Fruit fly (Drosophila melanogaster) whole organism, embryonic: ENCODE data around the gene CG13996.

ENCODE experiments used
- ATbp ChIP-seq: fragments of 200-800 bp; sonication (Bioruptor generic); optimal IDR thresholded peaks from 2 replicates; lab custom pipeline; 2017; ENCODE audit warnings: missing biosample characterization, mild to moderate bottlenecking, missing genetic modification characterization, missing genetic modification reagents
- Ada2b ChIP-seq: fragments of 200-800 bp; sonication (Bioruptor generic); IDR thresholded peaks from 2 replicates; pipeline ENCODE4 v1.3.6; 2022; ENCODE audit warnings: missing biosample characterization, missing genetic modification characterization
- Atf6 ChIP-seq: fragments of 200-800 bp; sonication (Bioruptor generic); IDR thresholded peaks from 2 replicates; pipeline ENCODE4 v1.3.6; 2022; ENCODE audit warnings: missing biosample characterization, missing genetic modification characterization
- CG10565 ChIP-seq: fragments of 200-800 bp; sonication (Bioruptor generic); optimal IDR thresholded peaks from 3 replicates; lab custom pipeline; 2016; ENCODE audit warnings: missing biosample characterization, mild to moderate bottlenecking, missing genetic modification characterization
- CG1233 ChIP-seq: fragments of 200-800 bp; sonication (Bioruptor generic); optimal IDR thresholded peaks from 4 replicates; lab custom pipeline; 2018; ENCODE audit warnings: missing biosample characterization, mild to moderate bottlenecking, missing genetic modification characterization
- CG14441 ChIP-seq: fragments of 200-800 bp; sonication (Bioruptor generic); IDR thresholded peaks from 2 replicates; pipeline ENCODE4 v1.3.6; 2022; ENCODE audit warnings: missing biosample characterization, missing genetic modification characterization
- CG15514 ChIP-seq: fragments of 200-800 bp; sonication (Bioruptor generic); optimal IDR thresholded peaks from 3 replicates; lab custom pipeline; 2017; ENCODE audit warnings: missing biosample characterization, missing genetic modification characterization, mild to moderate bottlenecking, moderate library complexity, missing genetic modification reagents
- CG1647 ChIP-seq: fragments of 200-800 bp; sonication (Bioruptor generic); optimal IDR thresholded peaks from 3 replicates; lab custom pipeline; 2016; ENCODE audit warnings: missing biosample characterization, missing genetic modification characterization
- CG18262 ChIP-seq: fragments of 200-800 bp; optimal IDR thresholded peaks from 3 replicates; lab custom pipeline; 2019; ENCODE audit warnings: missing biosample characterization, mild to moderate bottlenecking, missing genetic modification characterization, moderate library complexity
- CG18599 ChIP-seq: fragments of 200-800 bp; sonication (Bioruptor generic); optimal IDR thresholded peaks from 3 replicates; lab custom pipeline; 2017; ENCODE audit warnings: missing biosample characterization, missing genetic modification characterization, mild to moderate bottlenecking, moderate library complexity, missing genetic modification reagents
- CG30403 ChIP-seq: fragments of 200-800 bp; sonication (Bioruptor generic); optimal IDR thresholded peaks from 3 replicates; lab custom pipeline; 2016; ENCODE audit warnings: missing biosample characterization, missing genetic modification characterization
- CG3281 ChIP-seq: fragments of 200-800 bp; sonication (Bioruptor generic); optimal IDR thresholded peaks from 3 replicates; lab custom pipeline; 2017; ENCODE audit warnings: missing biosample characterization, mild to moderate bottlenecking, missing genetic modification characterization
- CG34376 ChIP-seq: fragments of 200-800 bp; sonication (Bioruptor generic); optimal IDR thresholded peaks from 2 replicates; lab custom pipeline; 2018; ENCODE audit warnings: missing biosample characterization, mild to moderate bottlenecking, missing genetic modification characterization
- CG4424 ChIP-seq: fragments of 200-800 bp; sonication (Bioruptor generic); optimal IDR thresholded peaks from 3 replicates; lab custom pipeline; 2016; ENCODE audit warnings: missing biosample characterization, missing genetic modification characterization
- CG4820 ChIP-seq: fragments of 200-800 bp; sonication (Bioruptor generic); optimal IDR thresholded peaks from 3 replicates; lab custom pipeline; 2016; ENCODE audit warnings: missing biosample characterization, missing genetic modification characterization
- CG6689 ChIP-seq: fragments of 200-800 bp; sonication (Bioruptor generic); IDR thresholded peaks from 2 replicates; pipeline ENCODE4 v1.3.6; 2022; ENCODE audit warnings: missing biosample characterization, missing genetic modification characterization
- CG6765 ChIP-seq: fragments of 200-800 bp; sonication (Bioruptor generic); optimal IDR thresholded peaks from 3 replicates; lab custom pipeline; 2017; ENCODE audit warnings: missing biosample characterization, mild to moderate bottlenecking, missing genetic modification characterization
- CG7786 ChIP-seq: fragments of 200-800 bp; sonication (Bioruptor generic); optimal IDR thresholded peaks from 2 replicates; lab custom pipeline; 2016; ENCODE audit warnings: missing biosample characterization, missing genetic modification characterization
- CG7963 ChIP-seq: fragments of 200-800 bp; sonication (Bioruptor generic); IDR thresholded peaks from 3 replicates; pipeline ENCODE4 v1.3.6; 2022; ENCODE audit warnings: missing biosample characterization, missing genetic modification characterization; ENCODE audit not compliant: partially characterized antibody
- CG9215 ChIP-seq: fragments of 200-800 bp; sonication (Bioruptor generic); IDR thresholded peaks from 2 replicates; pipeline ENCODE4 v1.3.6; 2022; ENCODE audit warnings: missing biosample characterization, missing genetic modification characterization
- Chrac-16 ChIP-seq: fragments of 200-800 bp; sonication (Bioruptor generic); optimal IDR thresholded peaks from 3 replicates; lab custom pipeline; 2016; ENCODE audit warnings: missing biosample characterization, missing genetic modification characterization
- Gug ChIP-seq: fragments of 200-800 bp; sonication (Bioruptor generic); IDR thresholded peaks from 4 replicates; pipeline ENCODE4 v1.3.6; 2022; ENCODE audit warnings: missing biosample characterization, missing genetic modification characterization
- H15 ChIP-seq: fragments of 200-800 bp; sonication (Bioruptor generic); IDR thresholded peaks from 3 replicates; pipeline ENCODE4 v1.3.6; 2022; ENCODE audit warnings: missing biosample characterization, missing genetic modification characterization
- Hr51 ChIP-seq, 2 experiments: fragments of 200-800 bp; sonication (Bioruptor generic); optimal IDR thresholded peaks; 2 replicates in 1 of 2; 3 replicates in 1 of 2; lab custom pipeline; 2016 to 2018; ENCODE audit warnings: missing biosample characterization in 2 of 2, missing genetic modification characterization in 2 of 2, mild to moderate bottlenecking in 1 of 2, moderate library complexity in 1 of 2
- Hr78 ChIP-seq, 2 experiments: fragments of 200-800 bp in 1 of 2; fragments of >200 bp in 1 of 2; sonication (Bioruptor generic) in 1 of 2; optimal IDR thresholded peaks; 2 replicates each; lab custom pipeline; 2017 to 2019; ENCODE audit warnings: missing biosample characterization in 2 of 2, missing genetic modification characterization in 2 of 2, mild to moderate bottlenecking in 1 of 2, moderate library complexity in 1 of 2
- Oli ChIP-seq: fragments of 200-800 bp; sonication (Bioruptor generic); optimal IDR thresholded peaks from 2 replicates; lab custom pipeline; 2018; ENCODE audit warnings: missing biosample characterization, mild to moderate bottlenecking, missing genetic modification characterization, moderate library complexity
- Pdp1 ChIP-seq, 2 experiments: fragments of 200-800 bp; sonication (Bioruptor generic); optimal IDR thresholded peaks; 3 replicates each; lab custom pipeline; 2016; ENCODE audit warnings: missing biosample characterization in 2 of 2, missing genetic modification characterization in 2 of 2, mild to moderate bottlenecking in 1 of 2, moderate library complexity in 1 of 2
- Ssrp ChIP-seq: fragments of 200-800 bp; sonication (Bioruptor generic); optimal IDR thresholded peaks from 2 replicates; lab custom pipeline; 2018; ENCODE audit warnings: missing biosample characterization, mild to moderate bottlenecking, missing genetic modification characterization, moderate library complexity
- Trl ChIP-seq, 3 experiments: fragments of >200 bp in 2 of 3; fragments of 200-800 bp in 1 of 3; sonication (Bioruptor generic) in 1 of 3; optimal IDR thresholded peaks; 2 replicates in 1 of 3; 3 replicates in 2 of 3; lab custom pipeline; 2016 to 2017; ENCODE audit warnings: missing biosample characterization in 1 of 3, missing genetic modification characterization in 1 of 3
- Xrp1 ChIP-seq: fragments of 200-800 bp; sonication (Bioruptor generic); IDR thresholded peaks from 2 replicates; pipeline ENCODE4 v1.3.6; 2022; ENCODE audit warnings: missing biosample characterization, missing genetic modification characterization
- amos ChIP-seq: fragments of 200-800 bp; sonication (Bioruptor generic); IDR thresholded peaks from 2 replicates; pipeline ENCODE4 v1.3.6; 2022; ENCODE audit warnings: missing biosample characterization, missing genetic modification characterization; ENCODE audit not compliant: partially characterized antibody
- bsh ChIP-seq, 2 experiments: fragments of 200-800 bp; sonication (Bioruptor generic); optimal IDR thresholded peaks; 2 replicates each; lab custom pipeline; 2017 to 2018; ENCODE audit warnings: mild to moderate bottlenecking in 2 of 2, missing biosample characterization in 2 of 2, missing genetic modification characterization in 2 of 2, moderate library complexity in 1 of 2
- caup ChIP-seq: fragments of 200-800 bp; sonication (Bioruptor generic); optimal IDR thresholded peaks from 3 replicates; lab custom pipeline; 2017; ENCODE audit warnings: missing biosample characterization, mild to moderate bottlenecking, missing genetic modification characterization, moderate library complexity; ENCODE audit not compliant: severe bottlenecking
- chif ChIP-seq, 2 experiments: fragments of 200-800 bp; sonication (Bioruptor generic); optimal IDR thresholded peaks; 3 replicates each; lab custom pipeline; 2016; ENCODE audit warnings: missing biosample characterization in 2 of 2, missing genetic modification characterization in 2 of 2
- dpn ChIP-seq, 2 experiments: fragments of 200-800 bp; sonication (Bioruptor generic); optimal IDR thresholded peaks; 3 replicates each; lab custom pipeline; 2016; ENCODE audit warnings: missing biosample characterization in 2 of 2, missing genetic modification characterization in 2 of 2
- gce ChIP-seq: fragments of 200-800 bp; sonication (Bioruptor generic); IDR thresholded peaks from 3 replicates; pipeline ENCODE4 v1.3.6; 2022; ENCODE audit warnings: missing biosample characterization, missing genetic modification characterization
- grau ChIP-seq: fragments of 200-800 bp; optimal IDR thresholded peaks from 3 replicates; lab custom pipeline; 2019; ENCODE audit warnings: missing biosample characterization, mild to moderate bottlenecking, missing genetic modification characterization, moderate library complexity
- jumu ChIP-seq: fragments of 200-800 bp; sonication (Bioruptor generic); optimal IDR thresholded peaks from 3 replicates; lab custom pipeline; 2016; ENCODE audit warnings: missing biosample characterization, missing genetic modification characterization
- kah ChIP-seq: fragments of 200-800 bp; sonication (Bioruptor generic); optimal IDR thresholded peaks from 2 replicates; lab custom pipeline; 2018; ENCODE audit warnings: missing biosample characterization, mild to moderate bottlenecking, missing genetic modification characterization
- ken ChIP-seq: fragments of 200-800 bp; sonication (Bioruptor generic); IDR thresholded peaks from 3 replicates; pipeline ENCODE4 v1.3.6; 2022; ENCODE audit warnings: missing biosample characterization, missing genetic modification characterization
- org-1 ChIP-seq: fragments of 200-800 bp; sonication (Bioruptor generic); optimal IDR thresholded peaks from 2 replicates; lab custom pipeline; 2017; ENCODE audit warnings: missing biosample characterization, missing genetic modification characterization
- trh ChIP-seq: fragments of 200-800 bp; sonication (Bioruptor generic); optimal IDR thresholded peaks from 2 replicates; lab custom pipeline; 2016; ENCODE audit warnings: missing biosample characterization, missing genetic modification characterization
- vnd ChIP-seq: fragments of 200-800 bp; sonication (Bioruptor generic); IDR thresholded peaks from 3 replicates; pipeline ENCODE4 v1.3.6; 2022; ENCODE audit warnings: missing biosample characterization, missing genetic modification characterization; ENCODE audit not compliant: partially characterized antibody
- zfh1 ChIP-seq: fragments of 200-800 bp; sonication (Bioruptor generic); IDR thresholded peaks from 3 replicates; pipeline ENCODE4 v1.3.6; 2022; ENCODE audit warnings: missing biosample characterization, missing genetic modification characterization

Gene CG13996

DNA sequence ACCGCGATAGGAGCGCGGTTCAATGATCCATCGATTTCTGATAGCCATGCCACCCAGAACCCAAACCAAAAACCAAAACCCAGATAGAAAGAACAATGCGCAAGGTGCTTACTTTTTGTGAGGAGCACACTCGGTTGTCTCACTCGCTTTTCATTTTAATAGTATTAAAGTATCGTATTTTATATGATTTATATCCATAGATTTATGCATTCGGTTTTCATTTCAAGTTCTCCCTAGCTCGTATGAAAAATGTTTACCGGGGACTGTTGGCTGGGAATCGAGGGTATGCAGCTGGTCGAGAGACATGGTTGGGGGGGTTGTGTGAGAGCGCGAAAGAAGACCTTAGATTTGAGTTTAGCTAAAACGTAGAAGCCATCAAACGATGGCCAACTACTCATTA lies 48.6 kb upstream of the CG13996 start (continued):
- TF ChIP-seq CG7786 (GFP tag; lab: Kevin White, UChicago) (no peak), Atf6 (GFP tag; lab: Robert Waterston, UW) (peak; percentile 65), vnd (GFP tag; lab: Robert Waterston, UW) (no peak), gce (GFP tag; lab: Robert Waterston, UW) (0 out of 3 replicates have a peak, but pooled peaks have one; percentile 12), Chrac-16 (GFP tag; lab: Kevin White, UChicago) (peak; percentile 4), org-1 (no peak), jumu (no peak), ken (GFP tag; lab: Robert Waterston, UW) (peak; percentile 63; the same call in 1 of the 3 replicates), Trl (optimal IDR thresholded peaks at IDR 0.05; lab: Kevin White, UChicago) (no peak), Trl (GFP tag; optimal IDR thresholded peaks at IDR 0.05; lab: Kevin White, UChicago) (no peak), CG14441 (GFP tag; lab: Robert Waterston, UW) (peak; percentile 45; the same call in 1 of the 2 replicates), CG4820 (peak; percentile 2), CG18599 (peak; percentile 49), CG7963 (GFP tag; lab: Robert Waterston, UW) (no peak), CG34376 (GFP tag; lab: Kevin White, UChicago) (no peak), CG6689 (GFP tag; lab: Robert Waterston, UW) (0 out of 2 replicates have a peak, but pooled peaks have one; percentile 48), grau (peak; percentile 53), Xrp1 (GFP tag; lab: Robert Waterston, UW) (0 out of 2 replicates have a peak, but pooled peaks have one; percentile 43), CG30403 (GFP tag; lab: Kevin White, UChicago) (peak; percentile 56), CG10565 (no peak), CG3281 (GFP tag; lab: Kevin White, UChicago) (peak; percentile 4), ATbp (GFP tag; lab: Kevin White, UChicago) (peak; percentile 27), CG1647 (GFP tag; lab: Kevin White, UChicago) (peak; percentile 33), Hr51 (GFP tag; optimal IDR thresholded peaks at IDR 0.05; lab: Kevin White, UChicago) (peak; percentile 7 to 54), bsh (GFP tag; optimal IDR thresholded peaks at IDR 0.05; lab: Kevin White, UChicago) (peak in 1 of 2 experiments; percentile 59), zfh1 (GFP tag; lab: Robert Waterston, UW) (peak; percentile 70), CG1233 (peak; percentile 9), chif (GFP tag; optimal IDR thresholded peaks at IDR 0.05; lab: Kevin White, UChicago) (peak in 1 of 2 experiments; percentile 40), Ada2b (GFP tag; lab: Robert Waterston, UW) (peak; percentile 35; the same call in 1 of the 2 replicates), CG9215 (peak; percentile 28; the same call in 1 of the 2 replicates), Oli (tag; lab: Kevin White, UChicago) (peak; percentile 37), CG4424 (no peak), dpn (GFP tag; optimal IDR thresholded peaks at IDR 0.05; lab: Kevin White, UChicago) (peak; percentile 3 to 9), H15 (GFP tag; lab: Robert Waterston, UW) (peak; percentile 36; the same call in 1 of the 3 replicates), CG15514 (peak; percentile 2), CG18262 (tag; lab: Kevin White, UChicago) (peak; percentile 5), Hr78 (GFP tag; optimal IDR thresholded peaks at IDR 0.05; lab: Kevin White, UChicago) (no peak), CG6765 (GFP tag; lab: Kevin White, UChicago) (no peak), caup (GFP tag; lab: Kevin White, UChicago) (peak; percentile 21), kah (GFP tag; lab: Kevin White, UChicago) (no peak), Pdp1 (GFP tag; optimal IDR thresholded peaks at IDR 0.05; lab: Kevin White, UChicago) (peak in 1 of 2 experiments; percentile 8), trh (GFP tag; lab: Kevin White, UChicago) (no peak), Ssrp (peak; percentile 2), amos (no peak), Gug (peak; percentile 34; the same call in 1 of the 4 replicates)
